Worm (Caenorhabditis elegans) whole organism, early embryonic: ENCODE data around the gene T11F8.12.

Experiments
- B0310.2 ChIP-seq: sonication (generic microtip); optimal IDR thresholded peaks from 2 replicates; lab custom pipeline; 2016; ENCODE audit warnings: mild to moderate bottlenecking, missing genetic modification characterization, missing compliant biosample characterization
- ama-1 ChIP-seq: fragments of 150-350 bp; optimal IDR thresholded peaks from 2 replicates; lab custom pipeline; 2014
- ceh-36 ChIP-seq: sonication (generic microtip); optimal IDR thresholded peaks from 2 replicates; lab custom pipeline; 2016; ENCODE audit warnings: missing genetic modification characterization, inconsistent platforms, missing compliant biosample characterization
- ets-7 ChIP-seq: sonication (generic microtip); optimal IDR thresholded peaks from 2 replicates; lab custom pipeline; 2016; ENCODE audit warnings: missing genotype, missing genetic modification characterization, missing compliant biosample characterization
- flt-1 ChIP-seq: fragments of 200-800 bp; sonication (Bioruptor generic); IDR thresholded peaks from 2 replicates; pipeline ENCODE4 v1.3.6; 2022; ENCODE audit warnings: missing genetic modification characterization, missing compliant biosample characterization
- scrt-1 ChIP-seq: fragments of 200-800 bp; sonication (Bioruptor generic); IDR thresholded peaks from 2 replicates; pipeline ENCODE4 v1.3.6; 2022; ENCODE audit warnings: missing genetic modification characterization, missing compliant biosample characterization
- sea-1 ChIP-seq: fragments of 200-800 bp; sonication (Bioruptor generic); conservative IDR thresholded peaks from 2 replicates; pipeline ENCODE4 v1.3.6; 2022; ENCODE audit warnings: missing genetic modification characterization, missing compliant biosample characterization
- tra-4 ChIP-seq: sonication (generic microtip); optimal IDR thresholded peaks from 2 replicates; lab custom pipeline; 2017; ENCODE audit warnings: missing genetic modification characterization, missing compliant biosample characterization

DNA sequence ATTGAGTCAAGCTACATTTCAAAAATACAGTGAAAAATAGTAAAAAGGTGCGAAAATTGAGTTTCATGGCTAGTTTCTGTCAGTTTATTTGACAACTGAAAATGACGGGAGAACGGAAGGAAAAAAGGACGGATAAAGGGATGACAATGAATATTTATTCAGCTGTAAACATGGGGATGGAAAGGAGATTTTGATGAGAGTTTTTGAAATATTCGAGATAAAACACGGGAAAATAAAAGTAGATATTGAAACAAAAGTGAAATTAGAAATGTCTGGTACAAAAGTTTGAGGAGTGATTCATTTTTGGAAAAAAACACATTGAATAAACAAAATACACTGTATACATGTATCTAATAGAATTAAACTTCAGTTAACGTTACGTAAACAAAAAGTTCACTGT is at the start of gene T11F8.12:
- TF ChIP-seq sea-1 (GFP tag; lab: Robert Waterston, UW) (no peak), flt-1 (GFP tag; lab: Robert Waterston, UW) (no peak), ceh-36 (tag; lab: Kevin White, UChicago) (no peak), tra-4 (no peak), scrt-1 (no peak), ama-1 (no peak), ets-7 (tag; lab: Kevin White, UChicago) (no peak), B0310.2 (tag; lab: Kevin White, UChicago) (no peak)
